Fruit fly (Drosophila melanogaster) whole organism, adult: Measurements from ENCODE around the gene Actbeta.

Experiments
- CG14711 ChIP-seq: fragments of 200-800 bp; sonication (Bioruptor generic); optimal IDR thresholded peaks from 2 replicates; lab custom pipeline; 2018; ENCODE audit warnings: missing biosample characterization, mild to moderate bottlenecking, missing genetic modification characterization, moderate library complexity
- CG33017 ChIP-seq: fragments of 200-800 bp; sonication (Bioruptor generic); optimal IDR thresholded peaks from 2 replicates; lab custom pipeline; 2018; ENCODE audit warnings: missing biosample characterization, mild to moderate bottlenecking, missing genetic modification characterization, moderate library complexity
- Mnt ChIP-seq: fragments of 200-800 bp; sonication (Bioruptor generic); optimal IDR thresholded peaks from 2 replicates; lab custom pipeline; 2016; ENCODE audit warnings: missing biosample characterization, mild to moderate bottlenecking, missing genetic modification characterization

dm6 chr4:1064652-1065218 lies 19.9 kb downstream of the Actbeta start, which contains the start of gene Zyx:
- TF ChIP-seq CG33017 (tag; lab: Kevin White, UChicago) = no peak
- no peak for TF ChIP-seq CG14711 (tag; lab: Kevin White, UChicago)
- TF ChIP-seq Mnt (GFP tag; lab: Kevin White, UChicago) = no peak
